Fruit fly (Drosophila melanogaster) whole organism, embryonic: ENCODE results near the gene ghi.
A peak's percentile ranks its signal among the peaks of the same experiment; 100 is the strongest.

ENCODE experiments used
- Asciz ChIP-seq: fragments of 200-800 bp; sonication (Bioruptor generic); optimal IDR thresholded peaks from 2 replicates; lab custom pipeline; 2017; ENCODE audit warnings: missing biosample characterization, mild to moderate bottlenecking, missing genetic modification characterization, missing genetic modification reagents
- CG10321 ChIP-seq: fragments of 200-800 bp; sonication (Bioruptor generic); IDR thresholded peaks from 2 replicates; pipeline ENCODE4 v1.3.6; 2022; ENCODE audit warnings: missing biosample characterization, missing genetic modification characterization
- CG11093 ChIP-seq: fragments of 200-800 bp; sonication (Bioruptor generic); IDR thresholded peaks from 3 replicates; pipeline ENCODE4 v1.3.6; 2022; ENCODE audit warnings: missing biosample characterization, missing genetic modification characterization
- CG11247 ChIP-seq: fragments of 200-800 bp; sonication (Bioruptor generic); IDR thresholded peaks from 2 replicates; pipeline ENCODE4 v1.3.6; 2022; ENCODE audit warnings: missing biosample characterization, missing genetic modification characterization
- CG11560 ChIP-seq: fragments of 200-800 bp; sonication (Bioruptor generic); IDR thresholded peaks from 3 replicates; pipeline ENCODE4 v1.3.6; 2022; ENCODE audit warnings: missing biosample characterization, missing genetic modification characterization
- CG1233 ChIP-seq: fragments of 200-800 bp; sonication (Bioruptor generic); optimal IDR thresholded peaks from 4 replicates; lab custom pipeline; 2018; ENCODE audit warnings: missing biosample characterization, mild to moderate bottlenecking, missing genetic modification characterization
- CG13424 ChIP-seq: fragments of 200-800 bp; sonication (Bioruptor generic); optimal IDR thresholded peaks from 2 replicates; lab custom pipeline; 2019; ENCODE audit warnings: missing biosample characterization, mild to moderate bottlenecking, missing genetic modification characterization, moderate library complexity
- CG15514 ChIP-seq: fragments of 200-800 bp; sonication (Bioruptor generic); optimal IDR thresholded peaks from 3 replicates; lab custom pipeline; 2017; ENCODE audit warnings: missing biosample characterization, missing genetic modification characterization, mild to moderate bottlenecking, moderate library complexity, missing genetic modification reagents
- CG2116 ChIP-seq: fragments of 200-800 bp; sonication (Bioruptor generic); optimal IDR thresholded peaks from 3 replicates; lab custom pipeline; 2018; ENCODE audit warnings: missing biosample characterization, mild to moderate bottlenecking, missing genetic modification characterization
- CG31224 ChIP-seq: fragments of 200-800 bp; sonication (Bioruptor generic); IDR thresholded peaks from 2 replicates; pipeline ENCODE4 v1.3.6; 2022; ENCODE audit warnings: missing biosample characterization, missing genetic modification characterization
- CG31441 ChIP-seq: fragments of 200-800 bp; sonication (Bioruptor generic); IDR thresholded peaks from 2 replicates; pipeline ENCODE4 v1.3.6; 2022; ENCODE audit warnings: missing biosample characterization, missing genetic modification characterization
- CG3281 ChIP-seq: fragments of 200-800 bp; sonication (Bioruptor generic); optimal IDR thresholded peaks from 3 replicates; lab custom pipeline; 2017; ENCODE audit warnings: missing biosample characterization, mild to moderate bottlenecking, missing genetic modification characterization
- CG34422 ChIP-seq: fragments of 200-800 bp; sonication (Bioruptor generic); IDR thresholded peaks from 3 replicates; pipeline ENCODE4 v1.3.6; 2022; ENCODE audit warnings: missing biosample characterization, missing genetic modification characterization
- CG6175 ChIP-seq: fragments of 200-800 bp; sonication (Bioruptor generic); IDR thresholded peaks from 3 replicates; pipeline ENCODE4 v1.3.6; 2022; ENCODE audit warnings: missing biosample characterization, missing genetic modification characterization
- CG6854 ChIP-seq: fragments of 200-800 bp; sonication (Bioruptor generic); optimal IDR thresholded peaks from 3 replicates; lab custom pipeline; 2017; ENCODE audit warnings: missing biosample characterization, mild to moderate bottlenecking, missing genetic modification characterization
- CG7372 ChIP-seq: fragments of 200-800 bp; sonication (Bioruptor generic); IDR thresholded peaks from 2 replicates; pipeline ENCODE4 v1.3.6; 2022; ENCODE audit warnings: missing biosample characterization, missing genetic modification characterization
- CG9797 ChIP-seq: fragments of 200-800 bp; sonication (Bioruptor generic); optimal IDR thresholded peaks from 3 replicates; lab custom pipeline; 2018; ENCODE audit warnings: missing biosample characterization, mild to moderate bottlenecking, missing genetic modification characterization
- CG9876 ChIP-seq: fragments of 200-800 bp; sonication (Bioruptor generic); optimal IDR thresholded peaks from 2 replicates; lab custom pipeline; 2016; ENCODE audit warnings: missing biosample characterization, missing genetic modification characterization
- CoRest ChIP-seq: fragments of 200-800 bp; sonication (Bioruptor generic); optimal IDR thresholded peaks from 3 replicates; lab custom pipeline; 2018; ENCODE audit warnings: missing biosample characterization, mild to moderate bottlenecking, missing genetic modification characterization, moderate library complexity
- Dbx ChIP-seq: fragments of 200-800 bp; sonication (Bioruptor generic); IDR thresholded peaks from 3 replicates; pipeline ENCODE4 v1.3.6; 2022; ENCODE audit warnings: missing biosample characterization, missing genetic modification characterization
- Doc2 ChIP-seq: fragments of 200-800 bp; sonication (Bioruptor generic); IDR thresholded peaks from 2 replicates; pipeline ENCODE4 v1.3.6; 2022; ENCODE audit warnings: missing biosample characterization, missing genetic modification characterization
- Doc3 ChIP-seq: fragments of 200-800 bp; sonication (Bioruptor generic); IDR thresholded peaks from 3 replicates; pipeline ENCODE4 v1.3.6; 2022; ENCODE audit warnings: missing biosample characterization, missing genetic modification characterization; ENCODE audit not compliant: partially characterized antibody
- Ets65A ChIP-seq: fragments of 200-800 bp; sonication (Bioruptor generic); peaks from one replicate; lab custom pipeline; 2016; ENCODE audit warnings: missing biosample characterization, missing genetic modification characterization
- GATAe ChIP-seq: fragments of 200-800 bp; sonication (Bioruptor generic); conservative IDR thresholded peaks from 2 replicates; pipeline ENCODE4 v1.3.6; 2022; ENCODE audit warnings: missing biosample characterization, missing genetic modification characterization
- H15 ChIP-seq: fragments of 200-800 bp; sonication (Bioruptor generic); IDR thresholded peaks from 3 replicates; pipeline ENCODE4 v1.3.6; 2022; ENCODE audit warnings: missing biosample characterization, missing genetic modification characterization
- Hand ChIP-seq: fragments of 200-800 bp; sonication (Bioruptor generic); optimal IDR thresholded peaks from 2 replicates; lab custom pipeline; 2017; ENCODE audit warnings: mild to moderate bottlenecking, missing biosample characterization, missing genetic modification reagents, missing genetic modification characterization
- HmgZ ChIP-seq: fragments of 200-800 bp; sonication (Bioruptor generic); optimal IDR thresholded peaks from 2 replicates; lab custom pipeline; 2018; ENCODE audit warnings: missing biosample characterization, mild to moderate bottlenecking, missing genetic modification characterization
- MTF-1 ChIP-seq: fragments of 200-800 bp; sonication (Bioruptor generic); optimal IDR thresholded peaks from 2 replicates; lab custom pipeline; 2018; ENCODE audit warnings: missing biosample characterization, mild to moderate bottlenecking, missing genetic modification characterization, borderline replicate concordance
- Mes4 ChIP-seq: fragments of 200-800 bp; sonication (Bioruptor generic); optimal IDR thresholded peaks from 2 replicates; lab custom pipeline; 2016; ENCODE audit warnings: missing biosample characterization, missing genetic modification characterization
- Neu2 ChIP-seq: fragments of 200-800 bp; sonication (Bioruptor generic); optimal IDR thresholded peaks from 3 replicates; lab custom pipeline; 2016; ENCODE audit warnings: missing biosample characterization, missing genetic modification characterization, borderline replicate concordance
- Nf-YC ChIP-seq: fragments of 200-800 bp; optimal IDR thresholded peaks from 3 replicates; lab custom pipeline; 2019; ENCODE audit warnings: missing biosample characterization, mild to moderate bottlenecking, missing genetic modification characterization, moderate library complexity
- abd-A ChIP-seq: fragments of 200-800 bp; sonication (Bioruptor generic); optimal IDR thresholded peaks from 3 replicates; lab custom pipeline; 2019; ENCODE audit warnings: missing biosample characterization, mild to moderate bottlenecking, missing genetic modification characterization, moderate library complexity
- ase ChIP-seq: fragments of 200-800 bp; sonication (Bioruptor generic); IDR thresholded peaks from 3 replicates; pipeline ENCODE4 v1.3.6; 2022; ENCODE audit warnings: missing biosample characterization, missing genetic modification characterization
- bowl ChIP-seq: fragments of 200-800 bp; sonication (Bioruptor generic); IDR thresholded peaks from 2 replicates; pipeline ENCODE4 v1.3.6; 2022; ENCODE audit warnings: missing biosample characterization, missing genetic modification characterization
- bsh ChIP-seq, 2 experiments: fragments of 200-800 bp; sonication (Bioruptor generic); optimal IDR thresholded peaks; 2 replicates each; lab custom pipeline; 2017 to 2018; ENCODE audit warnings: mild to moderate bottlenecking in 2 of 2, missing biosample characterization in 2 of 2, missing genetic modification characterization in 2 of 2, moderate library complexity in 1 of 2
- crp ChIP-seq, 2 experiments: fragments of 200-800 bp; sonication (Bioruptor generic); optimal IDR thresholded peaks; 2 replicates in 1 of 2; 3 replicates in 1 of 2; lab custom pipeline; 2017; ENCODE audit warnings: missing biosample characterization in 2 of 2, missing genetic modification characterization in 2 of 2, mild to moderate bottlenecking in 1 of 2, moderate library complexity in 1 of 2
- ham ChIP-seq: fragments of 200-800 bp; sonication (Bioruptor generic); IDR thresholded peaks from 2 replicates; pipeline ENCODE4 v1.3.6; 2022; ENCODE audit warnings: missing biosample characterization, missing genetic modification characterization
- klu ChIP-seq: fragments of 200-800 bp; sonication (Bioruptor generic); IDR thresholded peaks from 2 replicates; pipeline ENCODE4 v1.3.6; 2022; ENCODE audit warnings: missing biosample characterization, missing genetic modification characterization
- lmd ChIP-seq: fragments of 200-800 bp; sonication (Bioruptor generic); IDR thresholded peaks from 2 replicates; pipeline ENCODE4 v1.3.6; 2022; ENCODE audit warnings: missing biosample characterization, missing genetic modification characterization
- mam ChIP-seq: fragments of 200-800 bp; sonication (Bioruptor generic); optimal IDR thresholded peaks from 3 replicates; lab custom pipeline; 2016; ENCODE audit warnings: missing biosample characterization, missing genetic modification characterization
- p53 ChIP-seq: fragments of 200-800 bp; sonication (Bioruptor generic); optimal IDR thresholded peaks from 2 replicates; lab custom pipeline; 2016; ENCODE audit warnings: missing biosample characterization, missing genetic modification characterization
- pho ChIP-seq: fragments of 200-800 bp; sonication (Bioruptor generic); optimal IDR thresholded peaks from 2 replicates; lab custom pipeline; 2016; ENCODE audit warnings: missing biosample characterization, missing genetic modification characterization
- pita ChIP-seq: fragments of 200-800 bp; sonication (Bioruptor generic); optimal IDR thresholded peaks from 2 replicates; lab custom pipeline; 2017; ENCODE audit warnings: missing biosample characterization, mild to moderate bottlenecking, missing genetic modification characterization
- pnt ChIP-seq: fragments of 200-800 bp; sonication (Bioruptor generic); optimal IDR thresholded peaks from 3 replicates; lab custom pipeline; 2016; ENCODE audit warnings: missing biosample characterization, missing genetic modification characterization
- rib ChIP-seq: fragments of 200-800 bp; sonication (Bioruptor generic); IDR thresholded peaks from 2 replicates; pipeline ENCODE4 v1.3.6; 2022; ENCODE audit warnings: missing biosample characterization, missing genetic modification characterization
- scrt ChIP-seq: fragments of 200-800 bp; sonication (Bioruptor generic); optimal IDR thresholded peaks from 2 replicates; lab custom pipeline; 2018; ENCODE audit warnings: missing biosample characterization, mild to moderate bottlenecking, missing genetic modification characterization, moderate library complexity
- ssp ChIP-seq: fragments of 200-800 bp; sonication (Bioruptor generic); IDR thresholded peaks from 2 replicates; pipeline ENCODE4 v1.3.6; 2022; ENCODE audit warnings: missing biosample characterization, missing genetic modification characterization
- tna ChIP-seq: fragments of 200-800 bp; sonication (Bioruptor generic); IDR thresholded peaks from 2 replicates; pipeline ENCODE4 v1.3.6; 2022; ENCODE audit warnings: missing biosample characterization, missing genetic modification characterization; ENCODE audit not compliant: partially characterized antibody

ghi gene

dm6 chr3L:9429665-9430607 is 21.7 kb upstream of the ghi start, which contains the start of the genes RpS17 and MTF-1 (continued):
- TF ChIP-seq CG9797 (GFP tag; lab: Kevin White, UChicago) = peak; percentile 85
- TF ChIP-seq CG34422 (GFP tag; lab: Robert Waterston, UW) = peak; percentile 62; the same call in 2 of the 3 replicates
- peak; percentile 34; the same call in 2 of the 3 replicates for TF ChIP-seq Dbx
- no peak for TF ChIP-seq bowl
- TF ChIP-seq CG15514 = peak; percentile 30
- no peak for TF ChIP-seq Doc3 (GFP tag; lab: Robert Waterston, UW)
- TF ChIP-seq Doc2 (GFP tag; lab: Robert Waterston, UW) = no peak
- peak; percentile 78 for TF ChIP-seq Mes4 (GFP tag; lab: Kevin White, UChicago)
- TF ChIP-seq CG11560 = no peak
- TF ChIP-seq CG13424 (tag; lab: Kevin White, UChicago) = no peak
- TF ChIP-seq bsh (GFP tag; optimal IDR thresholded peaks at IDR 0.05; lab: Kevin White, UChicago) = peak; percentile 45 to 49
- peak; percentile 41; the same call in 1 of the 2 replicates for TF ChIP-seq CG31441
- TF ChIP-seq CG1233 (GFP tag; lab: Kevin White, UChicago) = peak; percentile 31
- no peak for TF ChIP-seq rib
- TF ChIP-seq CG2116 (GFP tag; lab: Kevin White, UChicago) = peak; percentile 64
- TF ChIP-seq tna (GFP tag; lab: Robert Waterston, UW) = peak; percentile 38; the same call in 1 of the 2 replicates
- peak; percentile 44; the same call in 2 of the 3 replicates for TF ChIP-seq H15 (GFP tag; lab: Robert Waterston, UW)
- TF ChIP-seq ssp (GFP tag; lab: Robert Waterston, UW) = no peak
- TF ChIP-seq ase = peak; percentile 51; the same call in 2 of the 3 replicates
- TF ChIP-seq Ets65A (GFP tag; lab: Kevin White, UChicago) = peak; percentile 85
- TF ChIP-seq CG31224 (GFP tag; lab: Robert Waterston, UW) = no peak
- TF ChIP-seq CG6854 (GFP tag; lab: Kevin White, UChicago) = peak; percentile 41
- peak; percentile 37 for TF ChIP-seq Hand (GFP tag; lab: Kevin White, UChicago)
- TF ChIP-seq CG10321 (GFP tag; lab: Robert Waterston, UW) = peak; percentile 39; the same call in 1 of the 2 replicates
- TF ChIP-seq CG6175 (GFP tag; lab: Robert Waterston, UW) = no peak
- no peak for TF ChIP-seq abd-A (tag; lab: Kevin White, UChicago)
- no peak for TF ChIP-seq CG11093
- TF ChIP-seq klu (GFP tag; lab: Robert Waterston, UW) = no peak
- no peak for TF ChIP-seq p53 (GFP tag; lab: Kevin White, UChicago)
- TF ChIP-seq pho = no peak
- peak; percentile 45 for TF ChIP-seq Asciz (GFP tag; lab: Kevin White, UChicago)
- TF ChIP-seq pnt (GFP tag; lab: Kevin White, UChicago) = no peak
- TF ChIP-seq crp (GFP tag; optimal IDR thresholded peaks at IDR 0.05; lab: Kevin White, UChicago) = no peak
- no peak; the same call in 1 of the 2 replicates for TF ChIP-seq lmd (GFP tag; lab: Robert Waterston, UW)
- TF ChIP-seq MTF-1 (GFP tag; lab: Kevin White, UChicago) = peak; percentile 93
- peak; percentile 48 for TF ChIP-seq HmgZ (tag; lab: Kevin White, UChicago)
- TF ChIP-seq pita (GFP tag; lab: Kevin White, UChicago) = peak; percentile 90
- TF ChIP-seq CG7372 (GFP tag; lab: Robert Waterston, UW) = no peak; the same call in 1 of the 2 replicates
- no peak for TF ChIP-seq mam (GFP tag; lab: Kevin White, UChicago)
- peak; percentile 32 for TF ChIP-seq CG9876
- TF ChIP-seq ham (GFP tag; lab: Robert Waterston, UW) = no peak
- TF ChIP-seq Nf-YC (tag; lab: Kevin White, UChicago) = peak; percentile 27
- TF ChIP-seq GATAe (GFP tag; lab: Robert Waterston, UW) = no peak
- no peak for TF ChIP-seq CG11247
- peak; percentile 67 for TF ChIP-seq CG3281 (GFP tag; lab: Kevin White, UChicago)
- no peak for TF ChIP-seq Neu2 (GFP tag; lab: Kevin White, UChicago)
- TF ChIP-seq scrt (GFP tag; lab: Kevin White, UChicago) = peak; percentile 39
- TF ChIP-seq CoRest (tag; lab: Kevin White, UChicago) = peak; percentile 31
